Worm (Caenorhabditis elegans) whole organism, L4 larva: ENCODE measurements around the gene ugt-41.

Experiments used
- ZK337.2 ChIP-seq: fragments of 200-800 bp; sonication (Bioruptor generic); IDR thresholded peaks from 2 replicates; pipeline ENCODE4 v1.3.6; 2022; ENCODE audit warnings: missing genetic modification reagents, missing genetic modification characterization, missing compliant biosample characterization
- aha-1 ChIP-seq: fragments of 150-350 bp; peaks from one replicate; lab custom pipeline; 2014; ENCODE audit warnings: missing biosample characterization, missing genetic modification characterization
- ama-1 ChIP-seq: fragments of 150-350 bp; optimal IDR thresholded peaks from 2 replicates; lab custom pipeline; 2014; ENCODE audit warnings: inconsistent platforms, mixed read lengths
- ceh-20 ChIP-seq: fragments of 200-800 bp; sonication (Bioruptor generic); IDR thresholded peaks from 2 replicates; pipeline ENCODE4 v1.3.6; 2022; ENCODE audit warnings: missing genetic modification reagents, missing genetic modification characterization, missing compliant biosample characterization
- cey-2 ChIP-seq: sonication (generic microtip); optimal IDR thresholded peaks from 3 replicates; lab custom pipeline; 2017; ENCODE audit warnings: missing genetic modification characterization, mild to moderate bottlenecking, missing compliant biosample characterization, antibody characterized with exemption, borderline replicate concordance; ENCODE audit not compliant: insufficient read depth
- ctbp-1 ChIP-seq: fragments of 200-800 bp; sonication (Bioruptor generic); IDR thresholded peaks from 2 replicates; pipeline ENCODE4 v1.3.6; 2022; ENCODE audit warnings: missing genetic modification reagents, missing genetic modification characterization, missing compliant biosample characterization
- daf-19 ChIP-seq: fragments of 200-800 bp; sonication (Bioruptor generic); conservative IDR thresholded peaks from 2 replicates; pipeline ENCODE4 v1.3.6; 2022; ENCODE audit warnings: missing genetic modification characterization, missing compliant biosample characterization
- dmd-6 ChIP-seq: fragments of 200-800 bp; sonication (Bioruptor generic); IDR thresholded peaks from 2 replicates; pipeline ENCODE4 v1.3.6; 2022; ENCODE audit warnings: missing genetic modification reagents, missing genetic modification characterization, missing compliant biosample characterization
- dmd-9 ChIP-seq: fragments of 200-800 bp; sonication (Bioruptor generic); IDR thresholded peaks from 2 replicates; pipeline ENCODE4 v1.3.6; 2022; ENCODE audit warnings: missing genetic modification reagents, missing genetic modification characterization, missing compliant biosample characterization
- egl-27 ChIP-seq: sonication (generic microtip); optimal IDR thresholded peaks from 3 replicates; lab custom pipeline; 2017; ENCODE audit warnings: missing biosample characterization, missing genetic modification reagents, missing genetic modification characterization
- lim-7 ChIP-seq: fragments of 200-800 bp; sonication (Bioruptor generic); IDR thresholded peaks from 2 replicates; pipeline ENCODE4 v1.3.6; 2022; ENCODE audit warnings: missing genetic modification characterization, missing compliant biosample characterization
- lin-13 ChIP-seq: fragments of 150-350 bp; optimal IDR thresholded peaks from 2 replicates; lab custom pipeline; 2014; ENCODE audit warnings: missing biosample characterization, missing genetic modification reagents, missing genetic modification characterization
- lir-3 ChIP-seq: sonication (generic microtip); optimal IDR thresholded peaks from 2 replicates; lab custom pipeline; 2016; ENCODE audit warnings: mild to moderate bottlenecking, missing genetic modification characterization, missing compliant biosample characterization
- madf-5 ChIP-seq, 2 experiments: fragments of 200-800 bp; sonication (Bioruptor generic); IDR thresholded peaks; 2 replicates each; pipeline ENCODE4 v1.3.6; 2022; ENCODE audit warnings: missing compliant biosample characterization in 2 of 2, missing genetic modification characterization in 2 of 2
- mdl-1 ChIP-seq, 2 experiments: fragments of 150-350 bp in 1 of 2; sonication (generic microtip) in 1 of 2; optimal IDR thresholded peaks; 2 replicates each; lab custom pipeline; 2014 to 2017; ENCODE audit warnings: missing biosample characterization in 2 of 2, missing genetic modification characterization in 2 of 2
- mdt-29 ChIP-seq: fragments of 200-800 bp; sonication (Bioruptor generic); IDR thresholded peaks from 2 replicates; pipeline ENCODE4 v1.3.6; 2022; ENCODE audit warnings: missing genetic modification reagents, missing genetic modification characterization, missing compliant biosample characterization
- mep-1 ChIP-seq: fragments of 150-350 bp; sonication (generic microtip); optimal IDR thresholded peaks from 3 replicates; lab custom pipeline; 2014; ENCODE audit warnings: missing biosample characterization, missing genetic modification characterization
- mxl-3 ChIP-seq: fragments of 200-800 bp; sonication (Bioruptor generic); optimal IDR thresholded peaks from 2 replicates; lab custom pipeline; 2018; ENCODE audit warnings: mild to moderate bottlenecking, missing genetic modification characterization, missing compliant biosample characterization
- nhr-11 ChIP-seq: fragments of 150-350 bp; optimal IDR thresholded peaks from 2 replicates; lab custom pipeline; 2014; ENCODE audit warnings: missing biosample characterization, missing genetic modification characterization
- nhr-237 ChIP-seq: sonication (generic microtip); optimal IDR thresholded peaks from 2 replicates; lab custom pipeline; 2017; ENCODE audit warnings: missing biosample characterization, missing genetic modification characterization
- nhr-25 ChIP-seq: sonication (generic microtip); optimal IDR thresholded peaks from 2 replicates; lab custom pipeline; 2017; ENCODE audit warnings: missing genetic modification characterization, mild to moderate bottlenecking, missing compliant biosample characterization, antibody characterized with exemption, moderate library complexity, borderline replicate concordance; ENCODE audit not compliant: insufficient read depth
- nhr-28 ChIP-seq: fragments of 150-350 bp; optimal IDR thresholded peaks from 2 replicates; lab custom pipeline; 2014; ENCODE audit warnings: missing biosample characterization, missing genetic modification characterization
- nhr-48 ChIP-seq: sonication (generic microtip); optimal IDR thresholded peaks from 2 replicates; lab custom pipeline; 2016; ENCODE audit warnings: mild to moderate bottlenecking, missing genetic modification characterization, missing compliant biosample characterization
- nhr-6 ChIP-seq: fragments of 150-350 bp; optimal IDR thresholded peaks from 2 replicates; lab custom pipeline; 2014; ENCODE audit warnings: missing biosample characterization, missing genetic modification characterization
- nhr-77 ChIP-seq: fragments of 150-350 bp; optimal IDR thresholded peaks from 2 replicates; lab custom pipeline; 2014; ENCODE audit warnings: missing biosample characterization, missing genetic modification characterization
- pha-4 ChIP-seq, 2 experiments: fragments of 150-350 bp in 1 of 2; fragments of 200-800 bp in 1 of 2; sonication (Bioruptor generic) in 1 of 2; IDR thresholded peaks in 1 of 2; optimal IDR thresholded peaks in 1 of 2; 2 replicates each; pipeline versions ENCODE4 v1.3.6 to Lab custom; 2014 to 2022; ENCODE audit warnings: missing genetic modification characterization in 2 of 2, missing genetic modification reagents in 2 of 2, missing biosample characterization in 1 of 2, missing compliant biosample characterization in 1 of 2
- rbr-2 ChIP-seq: sonication (generic microtip); optimal IDR thresholded peaks from 2 replicates; lab custom pipeline; 2016; ENCODE audit warnings: missing genotype, missing genetic modification characterization, missing compliant biosample characterization
- skn-1 ChIP-seq: fragments of 150-350 bp; optimal IDR thresholded peaks from 2 replicates; lab custom pipeline; 2014; ENCODE audit warnings: missing biosample characterization, missing genetic modification characterization
- snpc-4 ChIP-seq: fragments of 150-350 bp; optimal IDR thresholded peaks from 2 replicates; lab custom pipeline; 2014; ENCODE audit warnings: missing biosample characterization, missing genetic modification characterization
- unc-62 ChIP-seq, 3 experiments: fragments of 150-350 bp in 1 of 3; sonication (generic microtip); optimal IDR thresholded peaks in 2 of 3; peaks in 1 of 3; 1 replicate in 1 of 3; 2 replicates in 2 of 3; lab custom pipeline; 2014 to 2017; ENCODE audit warnings: missing biosample characterization in 3 of 3, missing genetic modification characterization in 3 of 3, missing genetic modification reagents in 3 of 3, missing genotype in 1 of 3
- zfp-2 ChIP-seq: sonication (generic microtip); optimal IDR thresholded peaks from 2 replicates; lab custom pipeline; 2016; ENCODE audit warnings: mild to moderate bottlenecking, missing genetic modification characterization, missing compliant biosample characterization

The ugt-41 gene

DNA sequence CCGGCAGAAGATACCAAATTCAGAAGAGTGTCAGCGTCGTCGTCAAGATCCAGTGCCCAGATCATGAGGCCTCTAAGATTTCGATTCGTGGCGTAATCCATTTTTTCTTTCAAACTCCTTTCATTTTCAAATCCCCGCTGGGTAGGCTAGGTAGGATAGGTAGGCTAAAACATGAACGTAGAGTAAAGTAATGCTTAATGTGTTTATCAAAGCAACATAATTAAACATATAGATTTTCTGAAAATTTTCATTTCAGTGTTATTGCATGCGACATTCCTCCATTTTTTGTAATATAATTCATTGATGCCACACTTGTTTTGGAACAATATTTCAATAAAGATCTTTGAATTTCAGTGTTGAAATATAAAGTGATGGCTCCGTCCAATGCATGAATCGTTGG, 33.9 kb downstream of the ugt-41 start, which contains the start of gene T01C4.8:
Gene T01C4.8 (minus strand): TSS at position 101 of the 400 bp plus-strand sequence.
- no peak for TF ChIP-seq madf-5 (GFP tag; IDR thresholded peaks at IDR 0.05; lab: Robert Waterston, UW)
- TF ChIP-seq, all 104 proteins: peak for 0

- TF ChIP-seq lim-7 (GFP tag; lab: Robert Waterston, UW): no peak
- TF ChIP-seq rbr-2 (tag; lab: Kevin White, UChicago): no peak
- TF ChIP-seq dmd-9 (GFP tag; lab: Robert Waterston, UW): no peak
- no peak for TF ChIP-seq lir-3
- no peak for TF ChIP-seq snpc-4 (tag; lab: Kevin White, UChicago)
- TF ChIP-seq unc-62 (GFP tag; optimal IDR thresholded peaks at IDR 0.05 in 1 of 2; lab: Kevin White, UChicago): peak in 1 of 2 experiments; percentile 96
- TF ChIP-seq unc-62 (tag; optimal IDR thresholded peaks at IDR 0.05; lab: Kevin White, UChicago): no peak
- TF ChIP-seq skn-1: no peak
These were observed 39.4 kb downstream of the ugt-41 start for ce11 chrV:7123979-7124378.

DNA sequence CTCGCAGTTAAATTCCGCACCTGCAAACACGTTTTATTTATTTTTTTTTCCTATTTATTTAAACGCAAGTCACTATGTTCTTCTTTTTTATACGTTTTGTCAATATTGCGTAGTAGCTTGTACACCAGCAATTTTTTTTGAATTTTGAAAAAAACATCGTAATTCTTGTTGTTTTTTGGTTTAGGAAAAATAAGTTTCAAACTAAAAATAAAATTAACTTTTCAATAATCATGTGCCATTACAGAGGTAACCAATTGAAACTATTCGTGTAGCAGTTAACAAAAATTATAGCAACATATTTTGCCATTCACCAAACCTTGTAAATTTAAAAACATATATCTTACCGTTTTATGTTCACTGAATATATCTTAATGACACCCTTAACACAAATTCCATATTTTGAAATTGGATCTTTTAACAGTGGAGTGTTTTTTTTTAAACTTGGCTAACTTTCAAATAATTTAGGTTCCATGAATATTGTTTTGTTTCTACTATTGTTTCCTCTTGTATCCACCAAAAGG, 40.1 kb downstream of the ugt-41 start, which contains the start of gene lmd-5:
Gene lmd-5 (plus strand): TSS at position 471 of the 521 bp plus-strand sequence.
- TF ChIP-seq nhr-28 (tag; lab: Kevin White, UChicago) (no peak), aha-1 (peak; percentile 91), unc-62 (GFP tag; optimal IDR thresholded peaks at IDR 0.05 in 1 of 2; lab: Kevin White, UChicago) (peak in 1 of 2 experiments; percentile 67), unc-62 (tag; optimal IDR thresholded peaks at IDR 0.05; lab: Kevin White, UChicago) (no peak)
- TF ChIP-seq, all 104 proteins: peak for 2

DNA sequence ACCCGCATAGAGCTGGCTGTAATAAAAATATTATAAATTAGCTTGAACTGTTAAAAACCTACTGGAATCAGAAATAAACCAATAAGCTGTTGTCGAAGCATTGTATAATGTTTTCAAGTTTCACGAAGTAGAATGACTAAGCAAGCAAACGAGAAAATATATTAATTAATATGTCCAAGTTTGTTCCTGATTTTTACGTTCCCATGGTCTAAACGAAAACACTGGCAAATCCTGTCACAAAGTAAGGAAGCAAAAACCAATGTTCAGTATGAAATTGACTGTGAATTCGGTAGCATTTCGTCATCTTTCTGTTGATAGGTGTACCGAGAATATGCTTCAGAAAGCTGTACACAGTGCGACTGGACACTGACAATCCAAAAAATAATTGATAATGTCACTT, 43.2 kb downstream of the ugt-41 start, which contains the start of gene srx-34:
Gene srx-34 (minus strand): TSS at position 101 of the 400 bp plus-strand sequence.
- TF ChIP-seq mep-1 (tag; lab: Kevin White, UChicago) (no peak), lir-3 (no peak), mdt-29 (GFP tag; lab: Robert Waterston, UW) (no peak), nhr-11 (tag; lab: Kevin White, UChicago) (no peak), pha-4 (GFP tag; IDR thresholded peaks at IDR 0.05; lab: Robert Waterston, UW) (no peak), pha-4 (tag; optimal IDR thresholded peaks at IDR 0.05; lab: Kevin White, UChicago) (no peak), nhr-237 (tag; lab: Kevin White, UChicago) (no peak), aha-1 (no peak), lin-13 (GFP tag; lab: Kevin White, UChicago) (no peak), zfp-2 (no peak), cey-2 (no peak), egl-27 (tag; lab: Kevin White, UChicago) (no peak), ama-1 (no peak), nhr-25 (tag; lab: Kevin White, UChicago) (no peak), nhr-48 (tag; lab: Kevin White, UChicago) (no peak), nhr-6 (no peak), ctbp-1 (GFP tag; lab: Robert Waterston, UW) (no peak), ZK337.2 (GFP tag; lab: Robert Waterston, UW) (no peak), mxl-3 (GFP tag; lab: Kevin White, UChicago) (no peak), ceh-20 (GFP tag; lab: Robert Waterston, UW) (no peak)

DNA sequence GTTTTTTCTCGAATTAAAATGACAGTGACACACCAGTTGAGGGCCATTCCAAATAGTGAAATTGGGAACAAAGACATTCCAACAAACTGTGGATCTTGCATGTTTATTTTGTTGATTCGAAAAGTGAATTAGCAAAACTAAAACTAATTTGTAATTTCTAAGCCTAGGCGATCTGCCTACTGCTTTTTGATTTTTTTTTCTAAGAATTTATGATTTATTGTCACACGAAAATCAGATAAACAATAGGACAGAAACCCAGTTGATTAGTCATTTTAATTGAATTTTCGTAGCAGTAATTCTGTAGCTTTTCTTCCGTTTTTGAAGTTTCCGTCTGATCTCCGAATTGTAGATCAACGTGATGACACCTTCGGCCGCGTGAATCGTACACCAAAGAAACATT, 44.6 kb downstream of the ugt-41 start, which contains the start of gene srx-33:
Gene srx-33 (minus strand): TSS at position 101 of the 400 bp plus-strand sequence.
- TF ChIP-seq dmd-6 (GFP tag; lab: Robert Waterston, UW) (no peak), madf-5 (GFP tag; IDR thresholded peaks at IDR 0.05; lab: Robert Waterston, UW) (no peak), nhr-77 (tag; lab: Kevin White, UChicago) (no peak), mdl-1 (tag; optimal IDR thresholded peaks at IDR 0.05; lab: Kevin White, UChicago) (no peak)

DNA sequence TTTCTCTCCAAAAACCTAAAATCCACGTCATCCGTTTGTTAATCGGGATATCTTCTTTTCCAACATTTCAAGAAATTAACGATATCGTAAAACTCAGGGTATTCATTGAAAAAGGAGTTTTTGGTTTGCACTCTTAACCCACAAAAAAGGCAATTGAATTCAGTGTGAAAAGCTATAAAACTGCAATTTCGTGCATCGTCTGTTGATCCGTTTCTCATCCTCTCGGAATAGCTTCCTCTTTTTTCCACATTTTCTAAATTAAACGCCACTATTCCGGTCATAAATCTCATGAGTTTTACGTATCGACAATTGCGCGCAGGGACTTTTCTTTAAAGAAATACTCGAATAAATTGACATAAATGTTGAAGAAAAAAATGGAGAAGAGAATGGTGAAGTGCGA, 51.2 kb downstream of the ugt-41 start:
- no peak for TF ChIP-seq daf-19 (GFP tag; lab: Robert Waterston, UW)
- TF ChIP-seq aha-1: peak; percentile 62
- TF ChIP-seq unc-62 (GFP tag; optimal IDR thresholded peaks at IDR 0.05 in 1 of 2; lab: Kevin White, UChicago): peak in 1 of 2 experiments; percentile 89
- TF ChIP-seq unc-62 (tag; optimal IDR thresholded peaks at IDR 0.05; lab: Kevin White, UChicago): no peak
